Worm (Caenorhabditis elegans) whole organism, L2 larva: Measurements from ENCODE around the gene jmjd-3.2.

Source experiments
- R02D3.7 ChIP-seq: fragments of 150-350 bp; optimal IDR thresholded peaks from 2 replicates; lab custom pipeline; 2014; ENCODE audit warnings: missing biosample characterization, missing genetic modification characterization
- ZK546.5 ChIP-seq: sonication (generic microtip); optimal IDR thresholded peaks from 2 replicates; lab custom pipeline; 2017; ENCODE audit warnings: missing biosample characterization, missing genetic modification characterization
- dmd-4 ChIP-seq: sonication (generic microtip); optimal IDR thresholded peaks from 2 replicates; lab custom pipeline; 2017; ENCODE audit warnings: missing biosample characterization, missing genetic modification characterization
- lsy-2 ChIP-seq, 2 experiments: fragments of 150-350 bp in 1 of 2; sonication (generic microtip) in 1 of 2; optimal IDR thresholded peaks; 2 replicates each; lab custom pipeline; 2014 to 2017; ENCODE audit warnings: missing biosample characterization in 2 of 2, missing genetic modification characterization in 2 of 2
- mab-5 ChIP-seq: fragments of 150-350 bp; optimal IDR thresholded peaks from 2 replicates; lab custom pipeline; 2014; ENCODE audit warnings: missing biosample characterization, missing genetic modification characterization
- nhr-11 ChIP-seq: fragments of 150-350 bp; optimal IDR thresholded peaks from 2 replicates; lab custom pipeline; 2014; ENCODE audit warnings: missing biosample characterization, missing genetic modification characterization
- skn-1 ChIP-seq: sonication (generic microtip); optimal IDR thresholded peaks from 2 replicates; lab custom pipeline; 2017; ENCODE audit warnings: missing biosample characterization, missing genetic modification characterization
- ztf-11 ChIP-seq: sonication (generic microtip); optimal IDR thresholded peaks from 2 replicates; lab custom pipeline; 2017; ENCODE audit warnings: missing biosample characterization, missing genetic modification characterization

DNA sequence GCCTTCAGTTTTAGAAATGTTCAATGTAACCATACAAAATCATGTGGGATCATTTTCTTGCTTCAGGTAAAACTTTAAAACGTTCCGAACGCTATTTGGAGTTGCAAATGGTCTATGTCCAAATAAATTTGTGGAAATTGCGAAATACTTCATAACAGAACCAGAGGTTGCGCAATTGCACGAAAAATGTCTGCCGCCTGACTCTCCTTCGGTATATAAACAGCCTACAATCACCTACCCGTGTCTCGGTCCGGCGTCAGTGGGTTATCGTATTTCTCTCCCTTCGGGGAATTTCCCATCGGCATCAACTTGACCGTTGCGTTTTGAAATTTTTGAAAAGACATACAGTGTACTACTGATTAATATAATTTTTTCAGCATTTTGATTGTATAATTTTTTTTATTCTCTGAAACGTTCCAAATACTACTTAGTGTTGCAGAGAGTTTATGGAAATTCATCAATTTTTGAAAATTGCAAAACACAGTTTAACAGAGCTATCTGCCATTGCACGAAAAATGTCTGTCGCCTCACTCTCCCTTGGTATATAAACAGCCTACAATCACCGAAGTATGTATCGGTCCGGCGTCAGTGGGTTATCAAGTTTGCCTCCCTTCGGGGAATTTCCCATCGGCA lies 28.7 kb downstream of the jmjd-3.2 start:
- no peak for TF ChIP-seq ztf-11
- peak in 1 of 2 experiments; percentile 31 for TF ChIP-seq lsy-2 (tag; optimal IDR thresholded peaks at IDR 0.05; lab: Kevin White, UChicago)
- TF ChIP-seq nhr-11 (tag; lab: Kevin White, UChicago): no peak
- no peak for TF ChIP-seq skn-1
- TF ChIP-seq mab-5 (tag; lab: Kevin White, UChicago): no peak
- no peak for TF ChIP-seq R02D3.7 (tag; lab: Kevin White, UChicago)
- TF ChIP-seq ZK546.5: no peak
- no peak for TF ChIP-seq dmd-4
